Worm (Caenorhabditis elegans) whole organism, L4 larva: Measurements from ENCODE around the gene pxl-1.

Experiments
- F26F4.8 ChIP-seq: fragments of 200-800 bp; sonication (Bioruptor generic); conservative IDR thresholded peaks from 2 replicates; pipeline ENCODE4 v1.3.6; 2022; ENCODE audit warnings: missing genetic modification characterization, missing compliant biosample characterization
- F37D6.2 ChIP-seq: sonication (generic microtip); optimal IDR thresholded peaks from 2 replicates; lab custom pipeline; 2016; ENCODE audit warnings: mild to moderate bottlenecking, missing genetic modification characterization, missing compliant biosample characterization
- F44E2.7 ChIP-seq: fragments of 200-800 bp; sonication (Bioruptor generic); IDR thresholded peaks from 2 replicates; pipeline ENCODE4 v2.1.2; 2022; ENCODE audit warnings: missing genetic modification characterization, missing compliant biosample characterization
- ceh-28 ChIP-seq: fragments of 150-350 bp; optimal IDR thresholded peaks from 2 replicates; lab custom pipeline; 2014; ENCODE audit warnings: missing biosample characterization, missing genetic modification reagents, missing genetic modification characterization
- daf-12 ChIP-seq: fragments of 150-350 bp; optimal IDR thresholded peaks from 2 replicates; lab custom pipeline; 2014; ENCODE audit warnings: missing biosample characterization, missing genetic modification reagents, missing genetic modification characterization
- lir-3 ChIP-seq: sonication (generic microtip); optimal IDR thresholded peaks from 2 replicates; lab custom pipeline; 2016; ENCODE audit warnings: mild to moderate bottlenecking, missing genetic modification characterization, missing compliant biosample characterization
- snpc-1.2 ChIP-seq: fragments of 200-800 bp; sonication (Bioruptor generic); IDR thresholded peaks from 2 replicates; pipeline ENCODE4 v1.3.6; 2022; ENCODE audit warnings: missing genetic modification reagents, missing genetic modification characterization, missing compliant biosample characterization
- tra-1 ChIP-seq: fragments of 200-800 bp; sonication (Bioruptor generic); IDR thresholded peaks from 2 replicates; pipeline ENCODE4 v1.3.6; 2022; ENCODE audit warnings: missing genetic modification reagents, missing genetic modification characterization, missing compliant biosample characterization
- unc-130 ChIP-seq: sonication (generic microtip); optimal IDR thresholded peaks from 2 replicates; lab custom pipeline; 2016; ENCODE audit warnings: missing genetic modification reagents, missing genetic modification characterization, missing compliant biosample characterization

- TF ChIP-seq ceh-28 (tag; lab: Kevin White, UChicago): no peak
- no peak for TF ChIP-seq unc-130 (GFP tag; lab: Kevin White, UChicago)
- TF ChIP-seq snpc-1.2 (GFP tag; lab: Robert Waterston, UW): no peak
- TF ChIP-seq daf-12 (tag; lab: Kevin White, UChicago): no peak
- no peak for TF ChIP-seq lir-3 (tag; lab: Kevin White, UChicago)
- TF ChIP-seq F44E2.7: no peak
- TF ChIP-seq tra-1 (GFP tag; lab: Robert Waterston, UW): no peak
- TF ChIP-seq F26F4.8 (GFP tag; lab: Robert Waterston, UW): no peak
- TF ChIP-seq F37D6.2 (tag; lab: Kevin White, UChicago): no peak
Measured at ce11 chrIII:5934138-5934658, 38.4 kb upstream of the pxl-1 start.
